Worm (Caenorhabditis elegans) whole organism, L4 larva: Measurements from ENCODE around the gene luc-7L.

Experiments
- F10B5.3 ChIP-seq: sonication (generic microtip); optimal IDR thresholded peaks from 2 replicates; lab custom pipeline; 2016; ENCODE audit warnings: mild to moderate bottlenecking, missing genetic modification characterization, missing compliant biosample characterization
- F26F4.8 ChIP-seq: fragments of 200-800 bp; sonication (Bioruptor generic); conservative IDR thresholded peaks from 2 replicates; pipeline ENCODE4 v1.3.6; 2022; ENCODE audit warnings: missing genetic modification characterization, missing compliant biosample characterization
- F44E2.7 ChIP-seq: fragments of 200-800 bp; sonication (Bioruptor generic); IDR thresholded peaks from 2 replicates; pipeline ENCODE4 v2.1.2; 2022; ENCODE audit warnings: missing genetic modification characterization, missing compliant biosample characterization
- T26A8.4 ChIP-seq: fragments of 200-800 bp; sonication (Bioruptor generic); IDR thresholded peaks from 2 replicates; pipeline ENCODE4 v1.3.6; 2022; ENCODE audit warnings: missing genetic modification characterization, missing compliant biosample characterization
- ZK546.5 ChIP-seq, 2 experiments: sonication (generic microtip); optimal IDR thresholded peaks; 2 replicates each; lab custom pipeline; 2017; ENCODE audit warnings: missing biosample characterization in 2 of 2, missing genetic modification characterization in 2 of 2
- arid-1 ChIP-seq: fragments of 200-800 bp; sonication (Bioruptor generic); conservative IDR thresholded peaks from 2 replicates; pipeline ENCODE4 v1.3.6; 2022; ENCODE audit warnings: missing genetic modification reagents, missing genetic modification characterization, missing compliant biosample characterization
- attf-4 ChIP-seq: sonication (generic microtip); optimal IDR thresholded peaks from 3 replicates; lab custom pipeline; 2017; ENCODE audit warnings: missing biosample characterization, missing genetic modification characterization
- ceh-28 ChIP-seq: fragments of 150-350 bp; optimal IDR thresholded peaks from 2 replicates; lab custom pipeline; 2014; ENCODE audit warnings: missing biosample characterization, missing genetic modification reagents, missing genetic modification characterization
- ceh-62 ChIP-seq: sonication (generic microtip); optimal IDR thresholded peaks from 2 replicates; lab custom pipeline; 2017; ENCODE audit warnings: missing biosample characterization, missing genetic modification characterization
- ces-1 ChIP-seq: fragments of 150-350 bp; sonication (generic microtip); optimal IDR thresholded peaks from 4 replicates; lab custom pipeline; 2014; ENCODE audit warnings: missing biosample characterization, missing genetic modification reagents, missing genetic modification characterization
- ctbp-1 ChIP-seq: fragments of 200-800 bp; sonication (Bioruptor generic); IDR thresholded peaks from 2 replicates; pipeline ENCODE4 v1.3.6; 2022; ENCODE audit warnings: missing genetic modification reagents, missing genetic modification characterization, missing compliant biosample characterization
- daf-16 ChIP-seq, 3 experiments: sonication (generic microtip); optimal IDR thresholded peaks; 2 replicates each; lab custom pipeline; 2016 to 2017; ENCODE audit warnings: missing genetic modification characterization in 3 of 3, missing genetic modification reagents in 3 of 3, mild to moderate bottlenecking in 2 of 3, missing compliant biosample characterization in 2 of 3, missing biosample characterization in 1 of 3, moderate library complexity in 1 of 3
- dmd-6 ChIP-seq: fragments of 200-800 bp; sonication (Bioruptor generic); IDR thresholded peaks from 2 replicates; pipeline ENCODE4 v1.3.6; 2022; ENCODE audit warnings: missing genetic modification reagents, missing genetic modification characterization, missing compliant biosample characterization
- dmd-9 ChIP-seq: fragments of 200-800 bp; sonication (Bioruptor generic); IDR thresholded peaks from 2 replicates; pipeline ENCODE4 v1.3.6; 2022; ENCODE audit warnings: missing genetic modification reagents, missing genetic modification characterization, missing compliant biosample characterization
- dpl-1 ChIP-seq: fragments of 150-350 bp; optimal IDR thresholded peaks from 2 replicates; lab custom pipeline; 2014; ENCODE audit warnings: missing biosample characterization, missing genetic modification reagents, missing genetic modification characterization
- dve-1 ChIP-seq: sonication (generic microtip); optimal IDR thresholded peaks from 2 replicates; lab custom pipeline; 2017; ENCODE audit warnings: antibody characterized with exemption, mild to moderate bottlenecking, missing genetic modification characterization, missing compliant biosample characterization; ENCODE audit not compliant: insufficient read depth
- fkh-10 ChIP-seq: fragments of 150-350 bp; optimal IDR thresholded peaks from 2 replicates; lab custom pipeline; 2014; ENCODE audit warnings: missing biosample characterization, missing genetic modification reagents, missing genetic modification characterization
- fos-1 ChIP-seq: fragments of 150-350 bp; optimal IDR thresholded peaks from 2 replicates; lab custom pipeline; 2014; ENCODE audit warnings: missing biosample characterization, missing genetic modification characterization
- hif-1 ChIP-seq, 2 experiments: sonication (generic microtip); optimal IDR thresholded peaks; 2 replicates each; lab custom pipeline; 2016 to 2017; ENCODE audit warnings: missing compliant biosample characterization in 2 of 2, missing genetic modification characterization in 2 of 2, missing genetic modification reagents in 2 of 2, missing genotype in 2 of 2, mild to moderate bottlenecking in 1 of 2
- hlh-11 ChIP-seq: fragments of 200-800 bp; sonication (Bioruptor generic); optimal IDR thresholded peaks from 2 replicates; lab custom pipeline; 2018; ENCODE audit warnings: mild to moderate bottlenecking, missing genetic modification characterization, missing compliant biosample characterization
- hmg-1.1 ChIP-seq: fragments of 200-800 bp; sonication (Bioruptor generic); IDR thresholded peaks from 2 replicates; pipeline ENCODE4 v1.3.6; 2022; ENCODE audit warnings: missing genetic modification reagents, missing genetic modification characterization, missing compliant biosample characterization
- lim-7 ChIP-seq: fragments of 200-800 bp; sonication (Bioruptor generic); IDR thresholded peaks from 2 replicates; pipeline ENCODE4 v1.3.6; 2022; ENCODE audit warnings: missing genetic modification characterization, missing compliant biosample characterization
- lir-3 ChIP-seq: sonication (generic microtip); optimal IDR thresholded peaks from 2 replicates; lab custom pipeline; 2016; ENCODE audit warnings: mild to moderate bottlenecking, missing genetic modification characterization, missing compliant biosample characterization
- lsy-2 ChIP-seq, 2 experiments: fragments of 150-350 bp in 1 of 2; sonication (generic microtip) in 1 of 2; optimal IDR thresholded peaks; 2 replicates each; lab custom pipeline; 2014 to 2017; ENCODE audit warnings: missing biosample characterization in 2 of 2, missing genetic modification characterization in 2 of 2
- madf-5 ChIP-seq, 2 experiments: fragments of 200-800 bp; sonication (Bioruptor generic); IDR thresholded peaks; 2 replicates each; pipeline ENCODE4 v1.3.6; 2022; ENCODE audit warnings: missing compliant biosample characterization in 2 of 2, missing genetic modification characterization in 2 of 2
- mep-1 ChIP-seq: fragments of 150-350 bp; sonication (generic microtip); optimal IDR thresholded peaks from 3 replicates; lab custom pipeline; 2014; ENCODE audit warnings: missing biosample characterization, missing genetic modification characterization
- mes-2 ChIP-seq: sonication (generic microtip); optimal IDR thresholded peaks from 2 replicates; lab custom pipeline; 2016; ENCODE audit warnings: missing genotype, mild to moderate bottlenecking, missing genetic modification characterization, missing compliant biosample characterization; ENCODE audit not compliant: poor library complexity, severe bottlenecking
- mxl-2 ChIP-seq: fragments of 200-800 bp; sonication (Bioruptor generic); conservative IDR thresholded peaks from 2 replicates; pipeline ENCODE4 v1.3.6; 2022; ENCODE audit warnings: missing genetic modification reagents, missing genetic modification characterization, missing compliant biosample characterization
- mxl-3 ChIP-seq: fragments of 200-800 bp; sonication (Bioruptor generic); optimal IDR thresholded peaks from 2 replicates; lab custom pipeline; 2018; ENCODE audit warnings: mild to moderate bottlenecking, missing genetic modification characterization, missing compliant biosample characterization
- nhr-10 ChIP-seq: fragments of 150-350 bp; optimal IDR thresholded peaks from 2 replicates; lab custom pipeline; 2014; ENCODE audit warnings: missing biosample characterization, missing genetic modification characterization
- nhr-11 ChIP-seq: fragments of 150-350 bp; optimal IDR thresholded peaks from 2 replicates; lab custom pipeline; 2014; ENCODE audit warnings: missing biosample characterization, missing genetic modification characterization
- nhr-237 ChIP-seq: sonication (generic microtip); optimal IDR thresholded peaks from 2 replicates; lab custom pipeline; 2017; ENCODE audit warnings: missing biosample characterization, missing genetic modification characterization
- nhr-28 ChIP-seq: fragments of 150-350 bp; optimal IDR thresholded peaks from 2 replicates; lab custom pipeline; 2014; ENCODE audit warnings: missing biosample characterization, missing genetic modification characterization
- nhr-41 ChIP-seq: fragments of 200-800 bp; sonication (Bioruptor generic); IDR thresholded peaks from 2 replicates; pipeline ENCODE4 v1.3.6; 2022; ENCODE audit warnings: missing genetic modification reagents, missing genetic modification characterization, missing compliant biosample characterization
- nhr-48 ChIP-seq: sonication (generic microtip); optimal IDR thresholded peaks from 2 replicates; lab custom pipeline; 2016; ENCODE audit warnings: mild to moderate bottlenecking, missing genetic modification characterization, missing compliant biosample characterization
- nhr-76 ChIP-seq: fragments of 150-350 bp; optimal IDR thresholded peaks from 2 replicates; lab custom pipeline; 2014; ENCODE audit warnings: missing biosample characterization, missing genetic modification characterization
- pha-4 ChIP-seq, 2 experiments: fragments of 150-350 bp in 1 of 2; fragments of 200-800 bp in 1 of 2; sonication (Bioruptor generic) in 1 of 2; IDR thresholded peaks in 1 of 2; optimal IDR thresholded peaks in 1 of 2; 2 replicates each; pipeline versions ENCODE4 v1.3.6 to Lab custom; 2014 to 2022; ENCODE audit warnings: missing genetic modification characterization in 2 of 2, missing genetic modification reagents in 2 of 2, missing biosample characterization in 1 of 2, missing compliant biosample characterization in 1 of 2
- php-3 ChIP-seq: fragments of 200-800 bp; sonication (Bioruptor generic); IDR thresholded peaks from 2 replicates; pipeline ENCODE4 v1.3.6; 2022; ENCODE audit warnings: missing genetic modification reagents, missing genetic modification characterization, missing compliant biosample characterization
- rbr-2 ChIP-seq: sonication (generic microtip); optimal IDR thresholded peaks from 2 replicates; lab custom pipeline; 2016; ENCODE audit warnings: missing genotype, missing genetic modification characterization, missing compliant biosample characterization
- sdz-12 ChIP-seq: fragments of 200-800 bp; sonication (Bioruptor generic); optimal IDR thresholded peaks from 2 replicates; lab custom pipeline; 2018; ENCODE audit warnings: mild to moderate bottlenecking, missing genetic modification characterization, missing compliant biosample characterization
- spr-1 ChIP-seq: sonication (generic microtip); optimal IDR thresholded peaks from 2 replicates; lab custom pipeline; 2016; ENCODE audit warnings: mild to moderate bottlenecking, missing genetic modification characterization, missing compliant biosample characterization
- unc-130 ChIP-seq: sonication (generic microtip); optimal IDR thresholded peaks from 2 replicates; lab custom pipeline; 2016; ENCODE audit warnings: missing genetic modification reagents, missing genetic modification characterization, missing compliant biosample characterization
- unc-62 ChIP-seq, 3 experiments: fragments of 150-350 bp in 1 of 3; sonication (generic microtip); optimal IDR thresholded peaks in 2 of 3; peaks in 1 of 3; 1 replicate in 1 of 3; 2 replicates in 2 of 3; lab custom pipeline; 2014 to 2017; ENCODE audit warnings: missing biosample characterization in 3 of 3, missing genetic modification characterization in 3 of 3, missing genetic modification reagents in 3 of 3, missing genotype in 1 of 3
- vab-7 ChIP-seq: fragments of 200-800 bp; sonication (Bioruptor generic); IDR thresholded peaks from 2 replicates; pipeline ENCODE4 v1.3.6; 2022; ENCODE audit warnings: missing genetic modification reagents, missing genetic modification characterization, missing compliant biosample characterization
- zfp-2 ChIP-seq: sonication (generic microtip); optimal IDR thresholded peaks from 2 replicates; lab custom pipeline; 2016; ENCODE audit warnings: mild to moderate bottlenecking, missing genetic modification characterization, missing compliant biosample characterization
- zip-11 ChIP-seq: fragments of 200-800 bp; sonication (Bioruptor generic); IDR thresholded peaks from 2 replicates; pipeline ENCODE4 v1.3.6; 2022; ENCODE audit warnings: missing genetic modification characterization, missing compliant biosample characterization

Gene luc-7L

ce11 chrII:7709301-7709754, 2.0 kb upstream of the luc-7L start, which contains the start of gene sre-1:
sre-1 (plus strand) TSS chrII:7709704.
- TF ChIP-seq lir-3 (tag; lab: Kevin White, UChicago) (no peak), fos-1 (tag; lab: Kevin White, UChicago) (no peak), rbr-2 (tag; lab: Kevin White, UChicago) (no peak), lim-7 (GFP tag; lab: Robert Waterston, UW) (no peak), nhr-10 (tag; lab: Kevin White, UChicago) (no peak), daf-16 (GFP tag; optimal IDR thresholded peaks at IDR 0.05; lab: Kevin White, UChicago) (no peak), daf-16 (tag; optimal IDR thresholded peaks at IDR 0.05; lab: Kevin White, UChicago) (no peak), nhr-76 (tag; lab: Kevin White, UChicago) (no peak), dve-1 (tag; lab: Kevin White, UChicago) (no peak), zip-11 (GFP tag; lab: Robert Waterston, UW) (no peak)
- TF ChIP-seq, all 104 proteins: peak for 0

- TF ChIP-seq F44E2.7 (GFP tag; lab: Robert Waterston, UW) (no peak), attf-4 (no peak), lim-7 (GFP tag; lab: Robert Waterston, UW) (peak; percentile 71), mes-2 (peak; percentile 92), ces-1 (GFP tag; lab: Kevin White, UChicago) (no peak), hmg-1.1 (peak; percentile 61; the same call in 1 of the 2 replicates), lsy-2 (tag; optimal IDR thresholded peaks at IDR 0.05; lab: Kevin White, UChicago) (peak in 1 of 2 experiments; percentile 52), daf-16 (GFP tag; optimal IDR thresholded peaks at IDR 0.05; lab: Kevin White, UChicago) (no peak), daf-16 (tag; optimal IDR thresholded peaks at IDR 0.05; lab: Kevin White, UChicago) (no peak), hif-1 (tag; optimal IDR thresholded peaks at IDR 0.05; lab: Kevin White, UChicago) (peak in 1 of 2 experiments; percentile 49), vab-7 (peak; percentile 62; the same call in 1 of the 2 replicates), hlh-11 (tag; lab: Kevin White, UChicago) (peak; percentile 43), ceh-62 (no peak), F10B5.3 (tag; lab: Kevin White, UChicago) (no peak), ceh-28 (tag; lab: Kevin White, UChicago) (no peak), F26F4.8 (no peak), ZK546.5 (tag; optimal IDR thresholded peaks at IDR 0.05; lab: Kevin White, UChicago) (no peak), mep-1 (tag; lab: Kevin White, UChicago) (peak; percentile 49), T26A8.4 (peak; percentile 47; the same call in 1 of the 2 replicates), unc-62 (GFP tag; optimal IDR thresholded peaks at IDR 0.05 in 1 of 2; lab: Kevin White, UChicago) (peak in 1 of 2 experiments; percentile 21), unc-62 (tag; optimal IDR thresholded peaks at IDR 0.05; lab: Kevin White, UChicago) (no peak), nhr-28 (tag; lab: Kevin White, UChicago) (peak; percentile 28), ctbp-1 (peak; percentile 51; the same call in 1 of the 2 replicates), mxl-2 (GFP tag; lab: Robert Waterston, UW) (no peak), zfp-2 (no peak), spr-1 (peak; percentile 48), rbr-2 (tag; lab: Kevin White, UChicago) (peak; percentile 37), lir-3 (tag; lab: Kevin White, UChicago) (no peak), nhr-48 (no peak), nhr-41 (GFP tag; lab: Robert Waterston, UW) (0 out of 2 replicates have a peak, but pooled peaks have one; percentile 7), mxl-3 (GFP tag; lab: Kevin White, UChicago) (peak; percentile 41), madf-5 (GFP tag; IDR thresholded peaks at IDR 0.05; lab: Robert Waterston, UW) (no peak), php-3 (0 out of 2 replicates have a peak, but pooled peaks have one; percentile 15), dmd-6 (GFP tag; lab: Robert Waterston, UW) (peak; percentile 33; the same call in 1 of the 2 replicates), fkh-10 (GFP tag; lab: Kevin White, UChicago) (no peak), nhr-11 (tag; lab: Kevin White, UChicago) (no peak), arid-1 (GFP tag; lab: Robert Waterston, UW) (no peak), unc-130 (GFP tag; lab: Kevin White, UChicago) (peak; percentile 65), sdz-12 (GFP tag; lab: Kevin White, UChicago) (no peak), nhr-237 (no peak), pha-4 (GFP tag; IDR thresholded peaks at IDR 0.05; lab: Robert Waterston, UW) (no peak), pha-4 (tag; optimal IDR thresholded peaks at IDR 0.05; lab: Kevin White, UChicago) (no peak), dpl-1 (peak; percentile 43), dmd-9 (GFP tag; lab: Robert Waterston, UW) (0 out of 2 replicates have a peak, but pooled peaks have one; percentile 17)
Measured at ce11 chrII:7708540-7708939, 1.3 kb upstream of the luc-7L start, which contains the start of gene B0495.9. B0495.9 (minus strand) TSS chrII:7708710.
